Fruit fly (Drosophila melanogaster) whole organism, prepupa: ENCODE data around the gene pHCl-1.

Source experiments
- CG10669 ChIP-seq: fragments of 200-800 bp; sonication (Bioruptor generic); optimal IDR thresholded peaks from 3 replicates; lab custom pipeline; 2018; ENCODE audit warnings: missing biosample characterization, mild to moderate bottlenecking, missing genetic modification characterization, moderate library complexity
- CG15336 ChIP-seq: fragments of 200-800 bp; sonication (Bioruptor generic); IDR thresholded peaks from 2 replicates; pipeline ENCODE4 v1.3.6; 2022; ENCODE audit warnings: missing biosample characterization, missing genetic modification characterization
- CG4318 ChIP-seq: fragments of 200-800 bp; sonication (Bioruptor generic); optimal IDR thresholded peaks from 3 replicates; lab custom pipeline; 2017; ENCODE audit warnings: missing biosample characterization, mild to moderate bottlenecking, missing genetic modification characterization
- CG6854 ChIP-seq: fragments of 200-800 bp; sonication (Bioruptor generic); optimal IDR thresholded peaks from 2 replicates; lab custom pipeline; 2017; ENCODE audit warnings: missing biosample characterization, mild to moderate bottlenecking, missing genetic modification characterization
- CG8119 ChIP-seq: fragments of 200-800 bp; sonication (Bioruptor generic); IDR thresholded peaks from 3 replicates; pipeline ENCODE4 v1.3.6; 2022; ENCODE audit warnings: missing biosample characterization, missing genetic modification characterization
- Eip75B ChIP-seq: fragments of 200-800 bp; sonication (Bioruptor generic); optimal IDR thresholded peaks from 3 replicates; lab custom pipeline; 2016; ENCODE audit warnings: missing biosample characterization, missing genetic modification characterization
- Ets96B ChIP-seq: fragments of 200-800 bp; optimal IDR thresholded peaks from 2 replicates; lab custom pipeline; 2019; ENCODE audit warnings: missing biosample characterization, mild to moderate bottlenecking, missing genetic modification characterization, moderate library complexity
- Hr39 ChIP-seq: fragments of 200-800 bp; sonication (Bioruptor generic); optimal IDR thresholded peaks from 2 replicates; lab custom pipeline; 2016; ENCODE audit warnings: missing biosample characterization, missing genetic modification characterization
- Lpt ChIP-seq: fragments of 200-800 bp; sonication (Bioruptor generic); optimal IDR thresholded peaks from 3 replicates; lab custom pipeline; 2016; ENCODE audit warnings: missing biosample characterization, missing genetic modification characterization
- Sox102F ChIP-seq: fragments of 200-800 bp; sonication (Bioruptor generic); optimal IDR thresholded peaks from 2 replicates; lab custom pipeline; 2016; ENCODE audit warnings: missing biosample characterization, mild to moderate bottlenecking, missing genetic modification characterization
- fd59A ChIP-seq: fragments of 200-800 bp; sonication (Bioruptor generic); optimal IDR thresholded peaks from 2 replicates; lab custom pipeline; 2017; ENCODE audit warnings: missing biosample characterization, mild to moderate bottlenecking, missing genetic modification characterization, missing genetic modification reagents
- fd85E ChIP-seq: fragments of 200-800 bp; sonication (Bioruptor generic); optimal IDR thresholded peaks from 3 replicates; lab custom pipeline; 2016; ENCODE audit warnings: missing biosample characterization, missing genetic modification characterization

dm6 chr3L:15906262-15906661 lies 7.4 kb upstream of the pHCl-1 start:
- TF ChIP-seq Hr39, result no peak
- no peak for TF ChIP-seq fd85E (GFP tag; lab: Kevin White, UChicago)
- TF ChIP-seq Ets96B (tag; lab: Kevin White, UChicago), result no peak
- no peak for TF ChIP-seq CG4318 (GFP tag; lab: Kevin White, UChicago)
- no peak for TF ChIP-seq CG8119
- no peak for TF ChIP-seq fd59A
- TF ChIP-seq Lpt (GFP tag; lab: Kevin White, UChicago), result no peak
- no peak for TF ChIP-seq Eip75B (GFP tag; lab: Kevin White, UChicago)
- no peak for TF ChIP-seq CG10669
- no peak for TF ChIP-seq CG15336
- no peak for TF ChIP-seq CG6854 (GFP tag; lab: Kevin White, UChicago)
- no peak for TF ChIP-seq Sox102F
